Worm (Caenorhabditis elegans) whole organism, L4 larva: ENCODE data around the gene F45E4.5.

ENCODE experiments used
- D1046.2 ChIP-seq: fragments of 200-800 bp; sonication (Bioruptor generic); IDR thresholded peaks from 2 replicates; pipeline ENCODE4 v1.3.6; 2022; ENCODE audit warnings: missing genetic modification characterization, missing compliant biosample characterization
- F49E8.2 ChIP-seq: sonication (generic microtip); optimal IDR thresholded peaks from 2 replicates; lab custom pipeline; 2016; ENCODE audit warnings: missing compliant biosample characterization, mild to moderate bottlenecking, missing genetic modification characterization, borderline replicate concordance
- attf-4 ChIP-seq: sonication (generic microtip); optimal IDR thresholded peaks from 3 replicates; lab custom pipeline; 2017; ENCODE audit warnings: missing biosample characterization, missing genetic modification characterization
- ces-1 ChIP-seq: fragments of 150-350 bp; sonication (generic microtip); optimal IDR thresholded peaks from 4 replicates; lab custom pipeline; 2014; ENCODE audit warnings: missing biosample characterization, missing genetic modification reagents, missing genetic modification characterization
- dpl-1 ChIP-seq: fragments of 150-350 bp; optimal IDR thresholded peaks from 2 replicates; lab custom pipeline; 2014; ENCODE audit warnings: missing biosample characterization, missing genetic modification reagents, missing genetic modification characterization
- lin-39 ChIP-seq: fragments of 150-350 bp; optimal IDR thresholded peaks from 2 replicates; lab custom pipeline; 2014; ENCODE audit warnings: missing biosample characterization, missing genetic modification reagents, missing genetic modification characterization
- lsy-2 ChIP-seq, 2 experiments: fragments of 150-350 bp in 1 of 2; sonication (generic microtip) in 1 of 2; optimal IDR thresholded peaks; 2 replicates each; lab custom pipeline; 2014 to 2017; ENCODE audit warnings: missing biosample characterization in 2 of 2, missing genetic modification characterization in 2 of 2
- mes-2 ChIP-seq: sonication (generic microtip); optimal IDR thresholded peaks from 2 replicates; lab custom pipeline; 2016; ENCODE audit warnings: missing genotype, mild to moderate bottlenecking, missing genetic modification characterization, missing compliant biosample characterization; ENCODE audit not compliant: poor library complexity, severe bottlenecking
- nhr-10 ChIP-seq: fragments of 150-350 bp; optimal IDR thresholded peaks from 2 replicates; lab custom pipeline; 2014; ENCODE audit warnings: missing biosample characterization, missing genetic modification characterization
- nhr-25 ChIP-seq: sonication (generic microtip); optimal IDR thresholded peaks from 2 replicates; lab custom pipeline; 2017; ENCODE audit warnings: missing genetic modification characterization, mild to moderate bottlenecking, missing compliant biosample characterization, antibody characterized with exemption, moderate library complexity, borderline replicate concordance; ENCODE audit not compliant: insufficient read depth
- pqm-1 ChIP-seq: sonication (generic microtip); optimal IDR thresholded peaks from 2 replicates; lab custom pipeline; 2017; ENCODE audit warnings: missing biosample characterization, missing genetic modification characterization
- spr-3 ChIP-seq: fragments of 200-800 bp; sonication (Bioruptor generic); optimal IDR thresholded peaks from 2 replicates; lab custom pipeline; 2018; ENCODE audit warnings: mild to moderate bottlenecking, missing genetic modification characterization, missing compliant biosample characterization
- unc-62 ChIP-seq, 3 experiments: fragments of 150-350 bp in 1 of 3; sonication (generic microtip); optimal IDR thresholded peaks in 2 of 3; peaks in 1 of 3; 1 replicate in 1 of 3; 2 replicates in 2 of 3; lab custom pipeline; 2014 to 2017; ENCODE audit warnings: missing biosample characterization in 3 of 3, missing genetic modification characterization in 3 of 3, missing genetic modification reagents in 3 of 3, missing genotype in 1 of 3

ce11 chrIV:7672872-7673271 is 44.0 kb upstream of the F45E4.5 start, which contains the start of gene C08G9.2:
- TF ChIP-seq lsy-2 (tag; optimal IDR thresholded peaks at IDR 0.05; lab: Kevin White, UChicago) (no peak), ces-1 (GFP tag; lab: Kevin White, UChicago) (no peak), F49E8.2 (no peak), pqm-1 (tag; lab: Kevin White, UChicago) (no peak), attf-4 (tag; lab: Kevin White, UChicago) (no peak), D1046.2 (GFP tag; lab: Robert Waterston, UW) (no peak), mes-2 (tag; lab: Kevin White, UChicago) (no peak), nhr-10 (tag; lab: Kevin White, UChicago) (no peak), lin-39 (tag; lab: Kevin White, UChicago) (no peak), dpl-1 (GFP tag; lab: Kevin White, UChicago) (no peak), unc-62 (GFP tag; optimal IDR thresholded peaks at IDR 0.05 in 1 of 2; lab: Kevin White, UChicago) (no peak), unc-62 (tag; optimal IDR thresholded peaks at IDR 0.05; lab: Kevin White, UChicago) (no peak), nhr-25 (tag; lab: Kevin White, UChicago) (no peak), spr-3 (GFP tag; lab: Kevin White, UChicago) (no peak)
